Fruit fly (Drosophila melanogaster) whole organism, embryonic: ENCODE data around the gene Rad60.

Experiments
- Awh ChIP-seq: fragments of 200-800 bp; sonication (Bioruptor generic); IDR thresholded peaks from 2 replicates; pipeline ENCODE4, ENCODE4 v1.3.6; 2022; ENCODE audit warnings: missing biosample characterization, missing genetic modification characterization
- CG10147 ChIP-seq: fragments of 200-800 bp; sonication (Bioruptor generic); optimal IDR thresholded peaks from 2 replicates; lab custom pipeline; 2019; ENCODE audit warnings: missing biosample characterization, mild to moderate bottlenecking, missing genetic modification characterization, moderate library complexity
- CG10979 ChIP-seq: fragments of 200-800 bp; sonication (Bioruptor generic); optimal IDR thresholded peaks from 2 replicates; lab custom pipeline; 2018; ENCODE audit warnings: missing biosample characterization, mild to moderate bottlenecking, missing genetic modification characterization, moderate library complexity
- CG12942 ChIP-seq: fragments of 200-800 bp; sonication (Bioruptor generic); optimal IDR thresholded peaks from 3 replicates; lab custom pipeline; 2016; ENCODE audit warnings: missing biosample characterization, missing genetic modification characterization
- CG14441 ChIP-seq: fragments of 200-800 bp; sonication (Bioruptor generic); IDR thresholded peaks from 2 replicates; pipeline ENCODE4 v1.3.6; 2022; ENCODE audit warnings: missing biosample characterization, missing genetic modification characterization
- CG15514 ChIP-seq: fragments of 200-800 bp; sonication (Bioruptor generic); optimal IDR thresholded peaks from 3 replicates; lab custom pipeline; 2017; ENCODE audit warnings: missing biosample characterization, missing genetic modification characterization, mild to moderate bottlenecking, moderate library complexity, missing genetic modification reagents
- CG1603 ChIP-seq: fragments of 200-800 bp; sonication (Bioruptor generic); optimal IDR thresholded peaks from 2 replicates; lab custom pipeline; 2019; ENCODE audit warnings: missing biosample characterization, mild to moderate bottlenecking, missing genetic modification characterization, moderate library complexity
- CG17385 ChIP-seq: fragments of 200-800 bp; sonication (Bioruptor generic); optimal IDR thresholded peaks from 3 replicates; lab custom pipeline; 2018; ENCODE audit warnings: missing biosample characterization, mild to moderate bottlenecking, missing genetic modification characterization
- CG1832 ChIP-seq: fragments of 200-800 bp; sonication (Bioruptor generic); optimal IDR thresholded peaks from 2 replicates; lab custom pipeline; 2017; ENCODE audit warnings: missing biosample characterization, mild to moderate bottlenecking, missing genetic modification characterization, inconsistent platforms
- CG18476 ChIP-seq: fragments of 200-800 bp; sonication (Bioruptor generic); optimal IDR thresholded peaks from 2 replicates; lab custom pipeline; 2016; ENCODE audit warnings: missing biosample characterization, mild to moderate bottlenecking, missing genetic modification characterization
- CG18619 ChIP-seq: fragments of 200-800 bp; sonication (Bioruptor generic); optimal IDR thresholded peaks from 3 replicates; lab custom pipeline; 2017; ENCODE audit warnings: missing biosample characterization, mild to moderate bottlenecking, missing genetic modification characterization
- CG30403 ChIP-seq: fragments of 200-800 bp; sonication (Bioruptor generic); optimal IDR thresholded peaks from 3 replicates; lab custom pipeline; 2016; ENCODE audit warnings: missing biosample characterization, missing genetic modification characterization
- CG3065 ChIP-seq: fragments of 200-800 bp; sonication (Bioruptor generic); optimal IDR thresholded peaks from 2 replicates; lab custom pipeline; 2016; ENCODE audit warnings: missing biosample characterization, missing genetic modification characterization
- CG4282 ChIP-seq: fragments of 200-800 bp; sonication (Bioruptor generic); optimal IDR thresholded peaks from 2 replicates; lab custom pipeline; 2016; ENCODE audit warnings: missing biosample characterization, missing genetic modification characterization
- CG43689 ChIP-seq: fragments of 200-800 bp; sonication (Bioruptor generic); IDR thresholded peaks from 2 replicates; pipeline ENCODE4 v1.3.6; 2022; ENCODE audit warnings: missing biosample characterization, missing genetic modification characterization
- CG4424 ChIP-seq: fragments of 200-800 bp; sonication (Bioruptor generic); optimal IDR thresholded peaks from 3 replicates; lab custom pipeline; 2016; ENCODE audit warnings: missing biosample characterization, missing genetic modification characterization
- CG4730 ChIP-seq: fragments of 200-800 bp; sonication (Bioruptor generic); IDR thresholded peaks from 2 replicates; pipeline ENCODE4 v1.3.6; 2022; ENCODE audit warnings: missing biosample characterization, missing genetic modification characterization
- CG6813 ChIP-seq: fragments of 200-800 bp; sonication (Bioruptor generic); optimal IDR thresholded peaks from 2 replicates; lab custom pipeline; 2017; ENCODE audit warnings: missing biosample characterization, missing genetic modification characterization, mild to moderate bottlenecking, moderate library complexity, missing genetic modification reagents
- CG7357 ChIP-seq: fragments of 200-800 bp; sonication (Bioruptor generic); IDR thresholded peaks from 3 replicates; pipeline ENCODE4 v1.3.6; 2022; ENCODE audit warnings: missing biosample characterization, missing genetic modification characterization
- CG7372 ChIP-seq: fragments of 200-800 bp; sonication (Bioruptor generic); IDR thresholded peaks from 2 replicates; pipeline ENCODE4 v1.3.6; 2022; ENCODE audit warnings: missing biosample characterization, missing genetic modification characterization
- CG7556 ChIP-seq: fragments of 200-800 bp; sonication (Bioruptor generic); optimal IDR thresholded peaks from 2 replicates; lab custom pipeline; 2017; ENCODE audit warnings: missing biosample characterization, mild to moderate bottlenecking, missing genetic modification characterization
- CG7839 ChIP-seq: fragments of 200-800 bp; sonication (Bioruptor generic); optimal IDR thresholded peaks from 3 replicates; lab custom pipeline; 2018; ENCODE audit warnings: missing biosample characterization, mild to moderate bottlenecking, missing genetic modification characterization, moderate library complexity
- CG7987 ChIP-seq: fragments of 200-800 bp; sonication (Bioruptor generic); optimal IDR thresholded peaks from 2 replicates; lab custom pipeline; 2018; ENCODE audit warnings: missing biosample characterization, mild to moderate bottlenecking, missing genetic modification characterization, moderate library complexity
- CG8944 ChIP-seq: fragments of 200-800 bp; sonication (Bioruptor generic); optimal IDR thresholded peaks from 3 replicates; lab custom pipeline; 2016; ENCODE audit warnings: missing biosample characterization, missing genetic modification characterization
- D ChIP-seq, 2 experiments: fragments of 200-800 bp in 1 of 2; fragments of >200 bp in 1 of 2; sonication (Bioruptor generic) in 1 of 2; optimal IDR thresholded peaks; 2 replicates in 1 of 2; 3 replicates in 1 of 2; lab custom pipeline; 2017; ENCODE audit warnings: mild to moderate bottlenecking in 1 of 2, missing biosample characterization in 1 of 2, missing genetic modification characterization in 1 of 2, missing genetic modification reagents in 1 of 2
- Dfd ChIP-seq, 2 experiments: fragments of >200 bp; optimal IDR thresholded peaks; 2 replicates each; lab custom pipeline; 2017; ENCODE audit warnings: missing biosample characterization in 2 of 2, missing genetic modification characterization in 2 of 2
- Doc3 ChIP-seq: fragments of 200-800 bp; sonication (Bioruptor generic); IDR thresholded peaks from 3 replicates; pipeline ENCODE4 v1.3.6; 2022; ENCODE audit warnings: missing biosample characterization, missing genetic modification characterization; ENCODE audit not compliant: partially characterized antibody
- E2f1 ChIP-seq: fragments of 200-800 bp; sonication (Bioruptor generic); IDR thresholded peaks from 2 replicates; pipeline ENCODE4 v1.3.6; 2022; ENCODE audit warnings: missing biosample characterization, missing genetic modification characterization
- HLH54F ChIP-seq: fragments of 200-800 bp; sonication (Bioruptor generic); optimal IDR thresholded peaks from 3 replicates; lab custom pipeline; 2016; ENCODE audit warnings: missing biosample characterization, missing genetic modification characterization
- Hmr ChIP-seq: fragments of 200-800 bp; sonication (Bioruptor generic); optimal IDR thresholded peaks from 3 replicates; lab custom pipeline; 2017; ENCODE audit warnings: mild to moderate bottlenecking, missing biosample characterization, missing genetic modification reagents, missing genetic modification characterization
- Hr39 ChIP-seq: fragments of >200 bp; optimal IDR thresholded peaks from 2 replicates; lab custom pipeline; 2017
- Kr ChIP-seq: fragments of 200-800 bp; sonication (Bioruptor generic); optimal IDR thresholded peaks from 2 replicates; lab custom pipeline; 2017; ENCODE audit warnings: missing biosample characterization, mild to moderate bottlenecking, missing genetic modification characterization
- MBD-R2 ChIP-seq: fragments of 200-800 bp; sonication (Bioruptor generic); IDR thresholded peaks from 2 replicates; pipeline ENCODE4 v1.3.6; 2022; ENCODE audit warnings: missing biosample characterization, missing genetic modification characterization
- NFAT ChIP-seq: fragments of 200-800 bp; sonication (Bioruptor generic); IDR thresholded peaks from 2 replicates; pipeline ENCODE4 v1.3.6; 2022; ENCODE audit warnings: missing biosample characterization, missing genetic modification characterization
- Optix ChIP-seq: fragments of 200-800 bp; sonication (Bioruptor generic); IDR thresholded peaks from 3 replicates; pipeline ENCODE4 v1.3.6; 2022; ENCODE audit warnings: missing biosample characterization, missing genetic modification characterization
- Side ChIP-seq: fragments of 200-800 bp; sonication (Bioruptor generic); optimal IDR thresholded peaks from 2 replicates; lab custom pipeline; 2016; ENCODE audit warnings: missing biosample characterization, missing genetic modification characterization
- Spps ChIP-seq: fragments of 200-800 bp; sonication (Bioruptor generic); optimal IDR thresholded peaks from 2 replicates; lab custom pipeline; 2018; ENCODE audit warnings: missing biosample characterization, mild to moderate bottlenecking, missing genetic modification characterization
- abd-A ChIP-seq: fragments of 200-800 bp; sonication (Bioruptor generic); optimal IDR thresholded peaks from 3 replicates; lab custom pipeline; 2019; ENCODE audit warnings: missing biosample characterization, mild to moderate bottlenecking, missing genetic modification characterization, moderate library complexity
- amos ChIP-seq: fragments of 200-800 bp; sonication (Bioruptor generic); IDR thresholded peaks from 2 replicates; pipeline ENCODE4 v1.3.6; 2022; ENCODE audit warnings: missing biosample characterization, missing genetic modification characterization; ENCODE audit not compliant: partially characterized antibody
- aop ChIP-seq: fragments of 200-800 bp; sonication (Bioruptor generic); IDR thresholded peaks from 2 replicates; pipeline ENCODE4 v1.3.6; 2022; ENCODE audit warnings: missing biosample characterization, missing genetic modification characterization
- bab2 ChIP-seq: fragments of 200-800 bp; sonication (Bioruptor generic); optimal IDR thresholded peaks from 2 replicates; lab custom pipeline; 2016; ENCODE audit warnings: missing biosample characterization, missing genetic modification characterization
- bsh ChIP-seq, 2 experiments: fragments of 200-800 bp; sonication (Bioruptor generic); optimal IDR thresholded peaks; 2 replicates each; lab custom pipeline; 2017 to 2018; ENCODE audit warnings: mild to moderate bottlenecking in 2 of 2, missing biosample characterization in 2 of 2, missing genetic modification characterization in 2 of 2, moderate library complexity in 1 of 2
- nmo ChIP-seq: fragments of 200-800 bp; sonication (Bioruptor generic); optimal IDR thresholded peaks from 2 replicates; lab custom pipeline; 2018; ENCODE audit warnings: missing biosample characterization, mild to moderate bottlenecking, missing genetic modification characterization, moderate library complexity
- odd ChIP-seq: fragments of 200-800 bp; sonication (Bioruptor generic); optimal IDR thresholded peaks from 2 replicates; lab custom pipeline; 2017; ENCODE audit warnings: missing biosample characterization, mild to moderate bottlenecking, missing genetic modification characterization
- sd ChIP-seq: fragments of 200-800 bp; sonication (Bioruptor generic); optimal IDR thresholded peaks from 3 replicates; lab custom pipeline; 2018; ENCODE audit warnings: missing biosample characterization, mild to moderate bottlenecking, missing genetic modification characterization, moderate library complexity
- so ChIP-seq: fragments of 200-800 bp; sonication (Bioruptor generic); IDR thresholded peaks from 3 replicates; pipeline ENCODE4 v1.3.6; 2022; ENCODE audit warnings: missing biosample characterization, missing genetic modification characterization
- sob ChIP-seq: fragments of 200-800 bp; sonication (Bioruptor generic); IDR thresholded peaks from 2 replicates; pipeline ENCODE4 v1.3.6; 2022; ENCODE audit warnings: missing biosample characterization, missing genetic modification characterization
- sr ChIP-seq: fragments of 200-800 bp; sonication (Bioruptor generic); IDR thresholded peaks from 3 replicates; pipeline ENCODE4 v1.3.6; 2022; ENCODE audit warnings: missing biosample characterization, missing genetic modification characterization
- stwl ChIP-seq: fragments of 200-800 bp; sonication (Bioruptor generic); optimal IDR thresholded peaks from 3 replicates; lab custom pipeline; 2018; ENCODE audit warnings: missing biosample characterization, mild to moderate bottlenecking, missing genetic modification characterization, moderate library complexity
- unc-4 ChIP-seq: fragments of 200-800 bp; sonication (Bioruptor generic); IDR thresholded peaks from 2 replicates; pipeline ENCODE4 v1.3.6; 2022; ENCODE audit warnings: missing biosample characterization, missing genetic modification characterization; ENCODE audit not compliant: partially characterized antibody

Gene Rad60

dm6 chr3R:23228605-23229264, 22.5 kb downstream of the Rad60 start (continued):
- TF ChIP-seq CG7839 (tag; lab: Kevin White, UChicago) = no peak
- TF ChIP-seq CG10147 (GFP tag; lab: Kevin White, UChicago) = no peak
- peak; percentile 41 for TF ChIP-seq HLH54F (GFP tag; lab: Kevin White, UChicago)
- no peak; the same call in 1 of the 2 replicates for TF ChIP-seq sob (GFP tag; lab: Robert Waterston, UW)
- no peak for TF ChIP-seq CG4282 (GFP tag; lab: Kevin White, UChicago)
- TF ChIP-seq CG3065 = no peak
- no peak for TF ChIP-seq unc-4
- no peak for TF ChIP-seq CG43689 (GFP tag; lab: Robert Waterston, UW)
- no peak for TF ChIP-seq D (optimal IDR thresholded peaks at IDR 0.05; lab: Kevin White, UChicago)
- no peak for TF ChIP-seq D (GFP tag; optimal IDR thresholded peaks at IDR 0.05; lab: Kevin White, UChicago)
- peak; percentile 7 for TF ChIP-seq CG18619
- no peak for TF ChIP-seq CG7987 (GFP tag; lab: Kevin White, UChicago)
- peak; percentile 34 for TF ChIP-seq sd (tag; lab: Kevin White, UChicago)
- TF ChIP-seq CG8944 (GFP tag; lab: Kevin White, UChicago) = no peak
- TF ChIP-seq Hmr (GFP tag; lab: Kevin White, UChicago) = peak; percentile 53
- TF ChIP-seq MBD-R2 = no peak; the same call in 1 of the 2 replicates
- TF ChIP-seq CG18476 (GFP tag; lab: Kevin White, UChicago) = no peak
- TF ChIP-seq Optix = no peak
- TF ChIP-seq odd (GFP tag; lab: Kevin White, UChicago) = no peak
- TF ChIP-seq Doc3 (GFP tag; lab: Robert Waterston, UW) = no peak
- TF ChIP-seq Side (GFP tag; lab: Kevin White, UChicago) = peak; percentile 37
- no peak for TF ChIP-seq Awh
- TF ChIP-seq CG4730 = no peak
- TF ChIP-seq Hr39 (lab: Kevin White, UChicago) = no peak
- TF ChIP-seq nmo (GFP tag; lab: Kevin White, UChicago) = no peak
- no peak for TF ChIP-seq bsh (GFP tag; optimal IDR thresholded peaks at IDR 0.05; lab: Kevin White, UChicago)
- no peak for TF ChIP-seq sr
- TF ChIP-seq CG6813 = no peak
- no peak for TF ChIP-seq CG7357 (GFP tag; lab: Robert Waterston, UW)
- no peak for TF ChIP-seq CG4424 (GFP tag; lab: Kevin White, UChicago)
- TF ChIP-seq aop (GFP tag; lab: Robert Waterston, UW) = no peak
- peak; percentile 26 for TF ChIP-seq abd-A
- no peak for TF ChIP-seq stwl (tag; lab: Kevin White, UChicago)
- 0 out of 2 replicates have a peak, but pooled peaks have one; percentile 7 for TF ChIP-seq CG14441 (GFP tag; lab: Robert Waterston, UW)
- no peak for TF ChIP-seq CG12942 (GFP tag; lab: Kevin White, UChicago)
- TF ChIP-seq Dfd (GFP tag; optimal IDR thresholded peaks at IDR 0.05; lab: Kevin White, UChicago) = no peak
- no peak for TF ChIP-seq CG10979 (tag; lab: Kevin White, UChicago)
- TF ChIP-seq NFAT = no peak
- TF ChIP-seq CG7556 (GFP tag; lab: Kevin White, UChicago) = no peak
- TF ChIP-seq so = no peak
- TF ChIP-seq CG1832 = no peak
- no peak for TF ChIP-seq amos (GFP tag; lab: Robert Waterston, UW)
- TF ChIP-seq CG1603 (tag; lab: Kevin White, UChicago) = no peak
- no peak for TF ChIP-seq bab2
- no peak for TF ChIP-seq CG30403 (GFP tag; lab: Kevin White, UChicago)
- no peak for TF ChIP-seq Kr (GFP tag; lab: Kevin White, UChicago)
- no peak for TF ChIP-seq CG7372 (GFP tag; lab: Robert Waterston, UW)
- TF ChIP-seq Spps (tag; lab: Kevin White, UChicago) = no peak
- TF ChIP-seq CG15514 (GFP tag; lab: Kevin White, UChicago) = peak; percentile 29
- no peak for TF ChIP-seq E2f1 (GFP tag; lab: Robert Waterston, UW)
- TF ChIP-seq CG17385 = no peak
